Worm (Caenorhabditis elegans) whole organism, mixed stage, embryonic: ENCODE measurements around the gene tmem-131.

Experiments
- ces-1 ChIP-seq: fragments of 150-350 bp; optimal IDR thresholded peaks from 2 replicates; lab custom pipeline; 2014; ENCODE audit warnings: missing biosample characterization, missing genetic modification reagents, missing genetic modification characterization
- elt-1 ChIP-seq: sonication (generic microtip); optimal IDR thresholded peaks from 2 replicates; lab custom pipeline; 2017; ENCODE audit warnings: missing genetic modification characterization, mild to moderate bottlenecking, missing compliant biosample characterization, antibody characterized with exemption, moderate library complexity, borderline replicate concordance; ENCODE audit not compliant: insufficient read depth
- ham-2 ChIP-seq: fragments of 200-800 bp; sonication (Bioruptor generic); optimal IDR thresholded peaks from 2 replicates; lab custom pipeline; 2018; ENCODE audit warnings: mild to moderate bottlenecking, missing genetic modification characterization, missing compliant biosample characterization
- lin-13 ChIP-seq: fragments of 150-350 bp; optimal IDR thresholded peaks from 2 replicates; lab custom pipeline; 2014; ENCODE audit warnings: missing biosample characterization, missing genetic modification characterization
- mab-5 ChIP-seq: fragments of 150-350 bp; optimal IDR thresholded peaks from 2 replicates; lab custom pipeline; 2014; ENCODE audit warnings: missing biosample characterization, missing genetic modification characterization
- nhr-12 ChIP-seq: fragments of 150-350 bp; optimal IDR thresholded peaks from 2 replicates; lab custom pipeline; 2014; ENCODE audit warnings: missing biosample characterization, missing genetic modification characterization
- nhr-237 ChIP-seq: fragments of 150-350 bp; optimal IDR thresholded peaks from 2 replicates; lab custom pipeline; 2014; ENCODE audit warnings: missing biosample characterization, missing genetic modification characterization
- nhr-28 ChIP-seq: fragments of 150-350 bp; optimal IDR thresholded peaks from 2 replicates; lab custom pipeline; 2014; ENCODE audit warnings: missing biosample characterization, missing genetic modification characterization
- pha-4 ChIP-seq: fragments of 150-350 bp; optimal IDR thresholded peaks from 2 replicates; lab custom pipeline; 2018; ENCODE audit warnings: missing biosample characterization, missing genetic modification reagents, missing genetic modification characterization
- tbx-8 ChIP-seq: fragments of 200-800 bp; sonication (Bioruptor generic); optimal IDR thresholded peaks from 2 replicates; lab custom pipeline; 2018; ENCODE audit warnings: mild to moderate bottlenecking, missing genetic modification characterization, moderate library complexity, missing compliant biosample characterization
- unc-120 ChIP-seq: sonication (generic microtip); optimal IDR thresholded peaks from 2 replicates; lab custom pipeline; 2017; ENCODE audit warnings: missing genetic modification characterization, missing compliant biosample characterization; ENCODE audit not compliant: poor library complexity, severe bottlenecking
- unc-39 ChIP-seq: fragments of 150-350 bp; optimal IDR thresholded peaks from 2 replicates; lab custom pipeline; 2014; ENCODE audit warnings: missing biosample characterization, missing genetic modification characterization
- unc-62 ChIP-seq: fragments of 150-350 bp; optimal IDR thresholded peaks from 2 replicates; lab custom pipeline; 2014; ENCODE audit warnings: missing biosample characterization, missing genetic modification reagents, missing genetic modification characterization
- ztf-11 ChIP-seq: fragments of 150-350 bp; optimal IDR thresholded peaks from 2 replicates; lab custom pipeline; 2014; ENCODE audit warnings: missing biosample characterization, missing genetic modification characterization

DNA sequence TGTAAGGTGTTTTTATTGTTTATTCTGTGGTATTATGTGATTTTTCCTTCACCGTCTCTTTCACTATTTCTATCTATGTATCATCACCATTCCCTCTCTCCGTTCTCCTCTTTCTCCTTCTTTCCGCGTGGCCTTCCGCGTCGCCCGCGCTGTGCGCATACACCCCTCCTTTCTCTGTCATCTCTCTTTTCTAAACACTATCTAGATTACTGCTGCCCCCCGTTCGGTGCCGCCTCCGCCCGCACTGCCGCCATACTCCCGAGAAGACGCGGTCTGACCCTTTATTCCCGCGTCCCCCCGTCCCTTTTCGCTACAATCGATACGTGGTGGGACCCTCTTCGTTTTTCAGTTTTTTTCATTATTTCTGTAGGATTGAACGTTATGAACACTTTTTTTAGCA is 49.3 kb downstream of the tmem-131 start:
- TF ChIP-seq nhr-28 (tag; lab: Kevin White, UChicago): no peak
- TF ChIP-seq nhr-237 (tag; lab: Kevin White, UChicago): no peak
- peak; percentile 46 for TF ChIP-seq pha-4 (tag; lab: Kevin White, UChicago)
- no peak for TF ChIP-seq ces-1 (GFP tag; lab: Kevin White, UChicago)
- TF ChIP-seq ztf-11 (tag; lab: Kevin White, UChicago): no peak
- TF ChIP-seq tbx-8 (GFP tag; lab: Kevin White, UChicago): no peak
- TF ChIP-seq nhr-12 (tag; lab: Kevin White, UChicago): no peak
- TF ChIP-seq unc-62: no peak
- TF ChIP-seq ham-2: peak; percentile 61
- no peak for TF ChIP-seq elt-1 (tag; lab: Kevin White, UChicago)
- TF ChIP-seq unc-39 (tag; lab: Kevin White, UChicago): no peak
- no peak for TF ChIP-seq lin-13 (tag; lab: Kevin White, UChicago)
- TF ChIP-seq unc-120 (tag; lab: Kevin White, UChicago): peak; percentile 50
- TF ChIP-seq mab-5: no peak
